Worm (Caenorhabditis elegans): ENCODE data around the gene Y39A1A.18.

DNA sequence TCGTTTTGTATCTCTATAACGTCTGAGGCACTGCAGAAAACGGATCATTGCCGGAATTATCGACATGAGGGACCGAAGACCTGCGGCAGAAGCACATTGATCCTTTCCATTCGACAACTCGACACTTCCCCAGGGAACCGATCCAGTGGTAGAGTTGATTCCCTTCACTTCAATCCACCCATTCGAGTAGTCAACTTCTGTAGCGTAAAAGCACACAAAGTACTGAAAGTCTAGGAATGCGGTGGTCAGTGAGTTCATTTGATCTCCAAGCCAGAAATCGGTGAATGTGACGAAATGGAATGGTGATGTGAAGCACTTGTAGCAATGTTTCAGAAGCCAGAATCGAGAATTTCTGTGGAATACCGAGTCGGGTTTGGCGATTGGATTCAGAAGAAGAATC, 10.2 kb upstream of the Y39A1A.18 start:
- TF ChIP-seq unc-62 (GFP tag; optimal IDR thresholded peaks at IDR 0.05) (no peak), T07F8.4 (tag; optimal IDR thresholded peaks at IDR 0.05) (no peak)
